Worm (Caenorhabditis elegans) whole organism, early embryonic: ENCODE results near the gene F59A1.13.

Experiments used
- B0310.2 ChIP-seq: sonication (generic microtip); optimal IDR thresholded peaks from 2 replicates; lab custom pipeline; 2016; ENCODE audit warnings: mild to moderate bottlenecking, missing genetic modification characterization, missing compliant biosample characterization
- F13C5.2 ChIP-seq: sonication (generic microtip); optimal IDR thresholded peaks from 2 replicates; lab custom pipeline; 2017; ENCODE audit warnings: mild to moderate bottlenecking, missing genetic modification characterization, inconsistent platforms, missing compliant biosample characterization
- aly-1 ChIP-seq: sonication (generic microtip); optimal IDR thresholded peaks from 2 replicates; lab custom pipeline; 2016; ENCODE audit warnings: missing genetic modification characterization, missing compliant biosample characterization
- ama-1 ChIP-seq: fragments of 150-350 bp; optimal IDR thresholded peaks from 2 replicates; lab custom pipeline; 2014
- ceh-13 ChIP-seq: fragments of 200-800 bp; sonication (Bioruptor generic); optimal IDR thresholded peaks from 2 replicates; lab custom pipeline; 2018; ENCODE audit warnings: mild to moderate bottlenecking, missing genetic modification characterization, missing compliant biosample characterization
- ceh-36 ChIP-seq: sonication (generic microtip); optimal IDR thresholded peaks from 2 replicates; lab custom pipeline; 2016; ENCODE audit warnings: missing genetic modification characterization, inconsistent platforms, missing compliant biosample characterization
- ets-7 ChIP-seq: sonication (generic microtip); optimal IDR thresholded peaks from 2 replicates; lab custom pipeline; 2016; ENCODE audit warnings: missing genotype, missing genetic modification characterization, missing compliant biosample characterization
- flt-1 ChIP-seq: fragments of 200-800 bp; sonication (Bioruptor generic); IDR thresholded peaks from 2 replicates; pipeline ENCODE4 v1.3.6; 2022; ENCODE audit warnings: missing genetic modification characterization, missing compliant biosample characterization
- hmbx-1 ChIP-seq: sonication (generic microtip); optimal IDR thresholded peaks from 2 replicates; lab custom pipeline; 2016; ENCODE audit warnings: mild to moderate bottlenecking, missing genetic modification characterization, missing compliant biosample characterization
- hmg-4 ChIP-seq: fragments of 200-800 bp; sonication (Bioruptor generic); optimal IDR thresholded peaks from 2 replicates; lab custom pipeline; 2018; ENCODE audit warnings: mild to moderate bottlenecking, missing genetic modification characterization, missing compliant biosample characterization
- hnd-1 ChIP-seq: sonication (generic microtip); optimal IDR thresholded peaks from 2 replicates; lab custom pipeline; 2016; ENCODE audit warnings: missing genetic modification characterization, missing compliant biosample characterization
- pes-1 ChIP-seq: fragments of 200-800 bp; sonication (Bioruptor generic); IDR thresholded peaks from 2 replicates; pipeline ENCODE4 v1.3.6; 2022; ENCODE audit warnings: missing genetic modification reagents, missing genetic modification characterization, missing compliant biosample characterization
- scrt-1 ChIP-seq: fragments of 200-800 bp; sonication (Bioruptor generic); IDR thresholded peaks from 2 replicates; pipeline ENCODE4 v1.3.6; 2022; ENCODE audit warnings: missing genetic modification characterization, missing compliant biosample characterization
- sea-1 ChIP-seq: fragments of 200-800 bp; sonication (Bioruptor generic); conservative IDR thresholded peaks from 2 replicates; pipeline ENCODE4 v1.3.6; 2022; ENCODE audit warnings: missing genetic modification characterization, missing compliant biosample characterization
- tbx-11 ChIP-seq: fragments of 200-800 bp; sonication (Bioruptor generic); IDR thresholded peaks from 2 replicates; pipeline ENCODE4 v1.3.6; 2022; ENCODE audit warnings: missing genetic modification characterization, missing compliant biosample characterization
- tbx-37 ChIP-seq: fragments of 200-800 bp; sonication (Bioruptor generic); conservative IDR thresholded peaks from 2 replicates; pipeline ENCODE4 v1.3.6; 2022; ENCODE audit warnings: missing genetic modification reagents, missing genetic modification characterization, missing compliant biosample characterization
- tra-4 ChIP-seq: sonication (generic microtip); optimal IDR thresholded peaks from 2 replicates; lab custom pipeline; 2017; ENCODE audit warnings: missing genetic modification characterization, missing compliant biosample characterization

Gene F59A1.13

DNA sequence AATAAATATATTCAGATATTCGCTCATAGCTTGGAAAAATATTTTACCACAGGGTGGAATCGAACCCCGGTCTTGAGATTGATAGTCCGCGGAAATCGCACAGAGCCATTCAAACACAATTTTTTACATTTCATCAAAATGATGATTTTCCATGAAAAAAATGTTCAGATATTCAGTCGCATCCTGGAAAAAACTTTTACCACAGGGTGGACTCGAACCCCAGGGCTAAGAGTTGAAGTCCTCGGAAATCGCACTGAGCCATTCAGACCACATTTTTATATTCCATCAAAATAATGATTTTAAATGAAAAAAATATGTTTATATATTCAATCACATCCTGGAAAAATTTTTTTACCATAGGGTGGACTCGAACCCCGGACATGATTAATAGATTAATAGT, 31.7 kb upstream of the F59A1.13 start:
- no peak for TF ChIP-seq hmbx-1
- TF ChIP-seq tra-4 (tag; lab: Kevin White, UChicago), result no peak
- TF ChIP-seq F13C5.2 (tag; lab: Kevin White, UChicago), result no peak
- no peak for TF ChIP-seq aly-1 (tag; lab: Kevin White, UChicago)
- TF ChIP-seq ets-7 (tag; lab: Kevin White, UChicago), result no peak
- no peak for TF ChIP-seq ceh-13 (GFP tag; lab: Kevin White, UChicago)
- TF ChIP-seq tbx-37 (GFP tag; lab: Robert Waterston, UW), result no peak
- no peak for TF ChIP-seq ceh-36 (tag; lab: Kevin White, UChicago)
- TF ChIP-seq tbx-11 (GFP tag; lab: Robert Waterston, UW), result no peak
- TF ChIP-seq scrt-1, result no peak
- TF ChIP-seq hmg-4, result no peak
- TF ChIP-seq hnd-1 (tag; lab: Kevin White, UChicago), result no peak

DNA sequence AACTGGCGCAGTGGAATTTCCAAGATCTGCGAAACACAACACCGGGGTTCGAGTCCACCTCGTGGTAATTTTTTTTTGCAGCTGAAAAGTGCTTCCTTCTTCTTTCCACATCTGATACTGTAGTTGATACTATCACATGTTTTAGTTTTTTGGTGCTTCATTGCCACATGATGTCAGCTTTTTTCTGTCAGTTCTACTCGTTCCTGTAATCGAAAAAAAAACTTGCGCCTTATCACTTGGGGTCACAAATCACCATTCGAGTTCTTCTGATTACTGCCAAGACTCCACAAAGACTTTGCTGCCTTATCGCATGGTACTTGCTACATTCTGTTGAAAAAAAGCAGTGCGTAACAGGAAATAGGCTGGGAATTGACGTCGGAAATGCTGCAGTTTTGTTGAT, 30.9 kb upstream of the F59A1.13 start:
- TF ChIP-seq aly-1 (tag; lab: Kevin White, UChicago) (no peak), ceh-36 (tag; lab: Kevin White, UChicago) (no peak), hmg-4 (no peak), hnd-1 (tag; lab: Kevin White, UChicago) (no peak), tbx-11 (GFP tag; lab: Robert Waterston, UW) (no peak), scrt-1 (no peak), tbx-37 (GFP tag; lab: Robert Waterston, UW) (no peak), F13C5.2 (tag; lab: Kevin White, UChicago) (no peak), tra-4 (tag; lab: Kevin White, UChicago) (no peak), ama-1 (lab: Kevin White, UChicago) (no peak), pes-1 (no peak), ets-7 (tag; lab: Kevin White, UChicago) (no peak), ceh-13 (GFP tag; lab: Kevin White, UChicago) (no peak), B0310.2 (tag; lab: Kevin White, UChicago) (no peak), flt-1 (no peak), hmbx-1 (no peak), sea-1 (GFP tag; lab: Robert Waterston, UW) (no peak)

DNA sequence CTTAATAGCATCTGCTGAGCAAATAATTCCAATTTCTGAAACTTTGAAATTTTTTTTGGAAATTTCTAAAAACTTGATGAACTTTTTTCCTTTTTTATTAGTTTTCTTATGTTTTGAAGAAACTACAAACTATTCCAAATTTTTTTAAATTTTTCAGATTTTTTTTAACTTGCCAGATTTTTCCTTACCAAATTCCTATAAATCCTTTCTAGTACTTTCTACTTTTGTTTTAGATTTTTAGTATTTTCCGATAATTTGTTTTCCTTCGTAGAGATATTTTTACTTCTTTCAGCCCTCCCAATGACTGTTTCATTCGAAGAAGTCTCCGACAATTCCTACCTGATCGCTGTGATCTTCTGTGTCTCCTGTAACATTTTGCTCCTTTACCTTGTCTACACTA, 27.8 kb upstream of the F59A1.13 start, which contains the start of gene str-77:
Gene str-77 (plus strand): TSS at position 301 of the 400 bp plus-strand sequence.
- TF ChIP-seq F13C5.2 (tag; lab: Kevin White, UChicago) (no peak), hmbx-1 (no peak), flt-1 (no peak), ama-1 (lab: Kevin White, UChicago) (no peak), aly-1 (tag; lab: Kevin White, UChicago) (no peak), hmg-4 (no peak), ceh-13 (GFP tag; lab: Kevin White, UChicago) (no peak), B0310.2 (tag; lab: Kevin White, UChicago) (no peak), hnd-1 (tag; lab: Kevin White, UChicago) (no peak), tra-4 (tag; lab: Kevin White, UChicago) (no peak), tbx-11 (GFP tag; lab: Robert Waterston, UW) (no peak), sea-1 (GFP tag; lab: Robert Waterston, UW) (no peak), scrt-1 (no peak)

DNA sequence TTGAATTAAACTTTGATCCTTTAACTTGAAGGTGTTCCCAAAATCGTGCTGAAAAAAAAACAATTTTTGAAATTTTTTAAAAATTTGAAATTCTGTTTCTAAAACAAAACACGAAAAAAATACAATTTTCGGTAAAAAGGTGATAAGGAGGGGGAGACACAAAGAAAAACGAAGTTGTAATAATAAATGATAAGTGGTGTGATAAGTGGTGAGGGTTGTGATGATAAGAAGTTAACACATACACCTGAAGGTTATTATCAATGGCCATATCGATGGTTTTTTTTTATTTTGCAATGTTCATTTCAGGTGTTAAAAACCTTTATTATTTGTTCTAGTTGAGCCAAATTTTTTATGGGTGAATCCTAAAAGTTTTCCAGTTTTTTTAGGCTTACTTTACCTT, 23.5 kb upstream of the F59A1.13 start, which contains the start of gene twk-33:
Gene twk-33 (minus strand): TSS at position 48 of the 400 bp plus-strand sequence.
- TF ChIP-seq sea-1 (GFP tag; lab: Robert Waterston, UW) (no peak), ama-1 (lab: Kevin White, UChicago) (no peak), F13C5.2 (tag; lab: Kevin White, UChicago) (no peak), aly-1 (tag; lab: Kevin White, UChicago) (no peak), tbx-11 (GFP tag; lab: Robert Waterston, UW) (no peak), hnd-1 (tag; lab: Kevin White, UChicago) (no peak), flt-1 (no peak), ceh-13 (GFP tag; lab: Kevin White, UChicago) (no peak), tbx-37 (GFP tag; lab: Robert Waterston, UW) (no peak)

DNA sequence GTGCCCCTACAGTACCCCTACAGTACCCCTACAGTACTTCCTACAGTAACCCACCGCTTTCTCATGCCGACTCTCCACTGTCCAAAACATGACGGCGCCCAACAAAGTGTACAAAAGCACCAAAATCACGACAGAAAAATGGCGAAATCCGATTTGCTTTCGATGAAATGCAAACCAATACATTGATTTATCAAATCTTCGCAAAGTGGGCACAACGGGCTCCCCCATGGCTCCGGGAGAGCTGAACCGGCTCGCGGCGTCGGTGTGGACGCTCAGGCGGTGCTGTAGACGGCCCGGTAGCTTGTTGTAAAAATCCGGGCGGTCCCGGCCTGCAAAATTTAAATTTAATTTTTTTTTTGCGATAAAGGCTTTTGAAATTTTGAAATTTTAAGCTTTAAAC, 21.5 kb upstream of the F59A1.13 start:
- TF ChIP-seq aly-1 (tag; lab: Kevin White, UChicago), result no peak
- no peak for TF ChIP-seq tbx-37 (GFP tag; lab: Robert Waterston, UW)
- no peak for TF ChIP-seq pes-1

DNA sequence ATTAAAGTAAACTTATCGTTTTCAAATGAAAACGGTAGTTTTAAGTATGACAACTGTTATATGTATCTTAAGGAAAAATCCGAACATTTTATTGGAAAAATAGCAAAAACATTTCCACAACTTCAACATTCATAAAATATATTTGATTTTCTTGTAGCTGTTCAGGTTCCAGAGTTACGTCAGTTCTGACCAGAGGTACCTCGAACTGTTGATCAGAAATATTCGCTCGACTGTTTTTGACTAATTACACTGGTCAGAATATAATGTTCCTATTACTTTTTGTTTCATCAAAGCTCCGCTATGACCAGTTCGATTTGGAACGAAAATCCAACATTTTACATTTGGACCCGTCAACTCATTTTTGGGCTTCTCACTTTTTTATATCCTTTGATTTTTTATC, 16.2 kb upstream of the F59A1.13 start, which contains the start of gene srh-31:
Gene srh-31 (plus strand): TSS at position 301 of the 400 bp plus-strand sequence.
- TF ChIP-seq B0310.2 (tag; lab: Kevin White, UChicago) (no peak), aly-1 (tag; lab: Kevin White, UChicago) (no peak), scrt-1 (no peak), sea-1 (GFP tag; lab: Robert Waterston, UW) (no peak), tbx-11 (GFP tag; lab: Robert Waterston, UW) (no peak), tbx-37 (GFP tag; lab: Robert Waterston, UW) (no peak), pes-1 (no peak), ceh-13 (GFP tag; lab: Kevin White, UChicago) (no peak), ama-1 (lab: Kevin White, UChicago) (no peak), F13C5.2 (tag; lab: Kevin White, UChicago) (no peak), hnd-1 (tag; lab: Kevin White, UChicago) (no peak), tra-4 (tag; lab: Kevin White, UChicago) (no peak), ceh-36 (tag; lab: Kevin White, UChicago) (no peak), hmbx-1 (no peak), hmg-4 (no peak), ets-7 (tag; lab: Kevin White, UChicago) (no peak), flt-1 (no peak)

DNA sequence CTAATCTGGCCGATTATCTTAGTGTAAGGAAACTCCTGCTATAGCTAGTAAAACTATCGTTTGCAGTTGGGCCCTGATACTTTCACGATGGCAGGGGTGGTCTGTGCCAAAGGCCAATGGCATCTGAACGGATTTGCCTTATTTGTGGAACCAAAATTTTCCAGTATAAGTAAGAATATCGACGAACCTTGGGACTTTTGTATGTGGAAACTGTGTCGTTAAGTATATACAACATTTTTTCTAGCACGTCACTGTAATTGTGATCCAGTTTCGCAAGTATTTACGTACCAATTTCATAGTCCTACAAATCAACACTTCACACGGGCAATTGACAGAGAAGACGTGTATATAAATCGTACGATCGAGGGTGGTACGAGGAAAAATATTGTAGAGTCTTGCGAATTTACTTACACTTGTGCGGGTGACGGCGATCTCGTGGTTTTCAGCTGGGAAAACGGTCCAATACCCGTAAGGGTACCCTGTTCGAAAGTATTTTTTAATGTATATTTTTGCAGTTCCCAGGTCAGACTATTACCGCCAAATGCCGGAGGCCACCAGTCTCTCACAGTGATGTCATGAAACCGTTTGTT, 15.5 kb upstream of the F59A1.13 start:
- TF ChIP-seq tbx-11 (GFP tag; lab: Robert Waterston, UW) (no peak), hmg-4 (no peak), tra-4 (tag; lab: Kevin White, UChicago) (no peak), hnd-1 (tag; lab: Kevin White, UChicago) (no peak), ets-7 (tag; lab: Kevin White, UChicago) (no peak), ama-1 (lab: Kevin White, UChicago) (no peak), aly-1 (tag; lab: Kevin White, UChicago) (no peak), sea-1 (GFP tag; lab: Robert Waterston, UW) (no peak), pes-1 (no peak), scrt-1 (no peak), flt-1 (no peak), ceh-36 (tag; lab: Kevin White, UChicago) (no peak), ceh-13 (GFP tag; lab: Kevin White, UChicago) (no peak), F13C5.2 (tag; lab: Kevin White, UChicago) (no peak), hmbx-1 (no peak), tbx-37 (GFP tag; lab: Robert Waterston, UW) (no peak), B0310.2 (tag; lab: Kevin White, UChicago) (no peak)
